Worm (Caenorhabditis elegans) whole organism, mixed stage, embryonic: ENCODE results near the gene pgm-1.

Source experiments
- bed-3 ChIP-seq: fragments of 200-800 bp; sonication (Bioruptor generic); optimal IDR thresholded peaks from 3 replicates; lab custom pipeline; 2018; ENCODE audit warnings: mild to moderate bottlenecking, missing genetic modification characterization, moderate library complexity, missing compliant biosample characterization
- blmp-1 ChIP-seq: fragments of 150-350 bp; optimal IDR thresholded peaks from 2 replicates; lab custom pipeline; 2014; ENCODE audit warnings: missing biosample characterization, missing genetic modification characterization
- ceh-39 ChIP-seq: fragments of 150-350 bp; optimal IDR thresholded peaks from 2 replicates; lab custom pipeline; 2014; ENCODE audit warnings: missing biosample characterization, missing genetic modification characterization
- ceh-43 ChIP-seq: fragments of 200-800 bp; sonication (Bioruptor generic); optimal IDR thresholded peaks from 2 replicates; lab custom pipeline; 2018; ENCODE audit warnings: mild to moderate bottlenecking, missing genetic modification characterization, moderate library complexity, missing compliant biosample characterization
- ceh-83 ChIP-seq: fragments of 200-800 bp; sonication (Bioruptor generic); optimal IDR thresholded peaks from 2 replicates; lab custom pipeline; 2018; ENCODE audit warnings: mild to moderate bottlenecking, missing genetic modification characterization, missing compliant biosample characterization
- ces-1 ChIP-seq: fragments of 150-350 bp; optimal IDR thresholded peaks from 2 replicates; lab custom pipeline; 2014; ENCODE audit warnings: missing biosample characterization, missing genetic modification reagents, missing genetic modification characterization
- cnd-1 ChIP-seq: fragments of 200-800 bp; sonication (Bioruptor generic); optimal IDR thresholded peaks from 2 replicates; lab custom pipeline; 2018; ENCODE audit warnings: mild to moderate bottlenecking, missing genetic modification characterization, missing compliant biosample characterization
- drap-1 ChIP-seq: fragments of 200-800 bp; sonication (Bioruptor generic); optimal IDR thresholded peaks from 3 replicates; lab custom pipeline; 2018; ENCODE audit warnings: mild to moderate bottlenecking, missing genetic modification characterization, missing compliant biosample characterization
- elt-1 ChIP-seq: sonication (generic microtip); optimal IDR thresholded peaks from 2 replicates; lab custom pipeline; 2017; ENCODE audit warnings: missing genetic modification characterization, mild to moderate bottlenecking, missing compliant biosample characterization, antibody characterized with exemption, moderate library complexity, borderline replicate concordance; ENCODE audit not compliant: insufficient read depth
- elt-3 ChIP-seq: fragments of 150-350 bp; optimal IDR thresholded peaks from 2 replicates; lab custom pipeline; 2014; ENCODE audit warnings: missing biosample characterization, missing genetic modification characterization
- flh-1 ChIP-seq: fragments of 200-800 bp; sonication (Bioruptor generic); optimal IDR thresholded peaks from 2 replicates; lab custom pipeline; 2018; ENCODE audit warnings: mild to moderate bottlenecking, missing genetic modification characterization, moderate library complexity, missing compliant biosample characterization
- ham-2 ChIP-seq: fragments of 200-800 bp; sonication (Bioruptor generic); optimal IDR thresholded peaks from 2 replicates; lab custom pipeline; 2018; ENCODE audit warnings: mild to moderate bottlenecking, missing genetic modification characterization, missing compliant biosample characterization
- hlh-1 ChIP-seq: fragments of 150-350 bp; optimal IDR thresholded peaks from 2 replicates; lab custom pipeline; 2014; ENCODE audit warnings: missing biosample characterization, missing genetic modification reagents, missing genetic modification characterization
- lin-13 ChIP-seq: fragments of 150-350 bp; optimal IDR thresholded peaks from 2 replicates; lab custom pipeline; 2014; ENCODE audit warnings: missing biosample characterization, missing genetic modification characterization
- lin-32 ChIP-seq: fragments of 200-800 bp; sonication (Bioruptor generic); optimal IDR thresholded peaks from 2 replicates; lab custom pipeline; 2018; ENCODE audit warnings: mild to moderate bottlenecking, missing genetic modification characterization, missing compliant biosample characterization
- lsy-2 ChIP-seq: fragments of 150-350 bp; optimal IDR thresholded peaks from 2 replicates; lab custom pipeline; 2014; ENCODE audit warnings: missing biosample characterization, missing genetic modification characterization
- mab-5 ChIP-seq: fragments of 150-350 bp; optimal IDR thresholded peaks from 2 replicates; lab custom pipeline; 2014; ENCODE audit warnings: missing biosample characterization, missing genetic modification characterization
- mep-1 ChIP-seq: fragments of 150-350 bp; optimal IDR thresholded peaks from 2 replicates; lab custom pipeline; 2017; ENCODE audit warnings: missing biosample characterization, missing genetic modification reagents, missing genetic modification characterization, inconsistent platforms
- mls-2 ChIP-seq: sonication (generic microtip); optimal IDR thresholded peaks from 2 replicates; lab custom pipeline; 2016; ENCODE audit warnings: mild to moderate bottlenecking, missing genetic modification characterization, moderate library complexity, missing compliant biosample characterization
- nhr-12 ChIP-seq: fragments of 150-350 bp; optimal IDR thresholded peaks from 2 replicates; lab custom pipeline; 2014; ENCODE audit warnings: missing biosample characterization, missing genetic modification characterization
- nhr-2 ChIP-seq: fragments of 150-350 bp; optimal IDR thresholded peaks from 2 replicates; lab custom pipeline; 2014; ENCODE audit warnings: missing biosample characterization, missing genetic modification characterization
- nhr-237 ChIP-seq: fragments of 150-350 bp; optimal IDR thresholded peaks from 2 replicates; lab custom pipeline; 2014; ENCODE audit warnings: missing biosample characterization, missing genetic modification characterization
- nhr-28 ChIP-seq: fragments of 150-350 bp; optimal IDR thresholded peaks from 2 replicates; lab custom pipeline; 2014; ENCODE audit warnings: missing biosample characterization, missing genetic modification characterization
- nhr-76 ChIP-seq: sonication (generic microtip); optimal IDR thresholded peaks from 2 replicates; lab custom pipeline; 2017; ENCODE audit warnings: missing biosample characterization, missing genetic modification characterization
- pha-4 ChIP-seq: fragments of 150-350 bp; optimal IDR thresholded peaks from 2 replicates; lab custom pipeline; 2018; ENCODE audit warnings: missing biosample characterization, missing genetic modification reagents, missing genetic modification characterization
- sem-2 ChIP-seq: fragments of 200-800 bp; sonication (Bioruptor generic); optimal IDR thresholded peaks from 2 replicates; lab custom pipeline; 2018; ENCODE audit warnings: mild to moderate bottlenecking, missing genetic modification characterization, missing compliant biosample characterization
- snpc-4 ChIP-seq: fragments of 150-350 bp; optimal IDR thresholded peaks from 2 replicates; lab custom pipeline; 2014; ENCODE audit warnings: missing biosample characterization, missing genetic modification characterization
- sptf-1 ChIP-seq: sonication (generic microtip); optimal IDR thresholded peaks from 2 replicates; lab custom pipeline; 2017; ENCODE audit warnings: mild to moderate bottlenecking, missing genetic modification characterization, moderate library complexity, missing compliant biosample characterization
- tbx-8 ChIP-seq: fragments of 200-800 bp; sonication (Bioruptor generic); optimal IDR thresholded peaks from 2 replicates; lab custom pipeline; 2018; ENCODE audit warnings: mild to moderate bottlenecking, missing genetic modification characterization, moderate library complexity, missing compliant biosample characterization
- unc-120 ChIP-seq: sonication (generic microtip); optimal IDR thresholded peaks from 2 replicates; lab custom pipeline; 2017; ENCODE audit warnings: missing genetic modification characterization, missing compliant biosample characterization; ENCODE audit not compliant: poor library complexity, severe bottlenecking
- unc-39 ChIP-seq: fragments of 150-350 bp; optimal IDR thresholded peaks from 2 replicates; lab custom pipeline; 2014; ENCODE audit warnings: missing biosample characterization, missing genetic modification characterization
- zip-8 ChIP-seq: fragments of 150-350 bp; optimal IDR thresholded peaks from 2 replicates; lab custom pipeline; 2014; ENCODE audit warnings: missing biosample characterization, missing genetic modification characterization
- ztf-11 ChIP-seq: fragments of 150-350 bp; optimal IDR thresholded peaks from 2 replicates; lab custom pipeline; 2014; ENCODE audit warnings: missing biosample characterization, missing genetic modification characterization

pgm-1 gene

ce11 chrII:4866045-4866444 is 23.2 kb upstream of the pgm-1 start:
- TF ChIP-seq ceh-83 (no peak), pha-4 (tag; lab: Kevin White, UChicago) (no peak)

ce11 chrII:4867476-4867875 is 21.8 kb upstream of the pgm-1 start, which contains the start of gene col-17:
col-17 (minus strand) TSS chrII:4867576.
- TF ChIP-seq unc-120 (tag; lab: Kevin White, UChicago) (no peak), ces-1 (GFP tag; lab: Kevin White, UChicago) (no peak), blmp-1 (tag; lab: Kevin White, UChicago) (no peak), flh-1 (no peak), bed-3 (no peak), zip-8 (no peak), mls-2 (no peak), ztf-11 (tag; lab: Kevin White, UChicago) (no peak), nhr-12 (no peak), mab-5 (tag; lab: Kevin White, UChicago) (no peak)

- TF ChIP-seq lin-13 (tag; lab: Kevin White, UChicago) (no peak), unc-120 (tag; lab: Kevin White, UChicago) (no peak), ceh-83 (no peak), lin-32 (GFP tag; lab: Kevin White, UChicago) (no peak), tbx-8 (GFP tag; lab: Kevin White, UChicago) (no peak), hlh-1 (tag; lab: Kevin White, UChicago) (no peak), elt-1 (no peak), pha-4 (tag; lab: Kevin White, UChicago) (no peak), lsy-2 (tag; lab: Kevin White, UChicago) (no peak), ceh-39 (tag; lab: Kevin White, UChicago) (no peak), nhr-28 (no peak), drap-1 (GFP tag; lab: Kevin White, UChicago) (no peak), nhr-237 (tag; lab: Kevin White, UChicago) (no peak), nhr-12 (no peak), nhr-76 (no peak), nhr-2 (tag; lab: Kevin White, UChicago) (no peak), mep-1 (no peak), sptf-1 (tag; lab: Kevin White, UChicago) (no peak)
These were observed 19.4 kb upstream of the pgm-1 start for ce11 chrII:4869793-4870343.

ce11 chrII:4870691-4871090 is 18.5 kb upstream of the pgm-1 start, which contains the start of gene col-20:
col-20 (minus strand) TSS chrII:4870791.
- TF ChIP-seq pha-4 (tag; lab: Kevin White, UChicago) (no peak), bed-3 (no peak), nhr-76 (no peak), flh-1 (no peak), elt-3 (tag; lab: Kevin White, UChicago) (no peak), sem-2 (GFP tag; lab: Kevin White, UChicago) (no peak), mep-1 (no peak), unc-120 (tag; lab: Kevin White, UChicago) (no peak), drap-1 (GFP tag; lab: Kevin White, UChicago) (no peak), lin-13 (tag; lab: Kevin White, UChicago) (no peak), snpc-4 (tag; lab: Kevin White, UChicago) (no peak), mls-2 (no peak), sptf-1 (tag; lab: Kevin White, UChicago) (no peak), mab-5 (tag; lab: Kevin White, UChicago) (no peak), elt-1 (no peak), ceh-43 (GFP tag; lab: Kevin White, UChicago) (no peak)

- no peak for TF ChIP-seq lsy-2 (tag; lab: Kevin White, UChicago)
- TF ChIP-seq lin-32 (GFP tag; lab: Kevin White, UChicago) = no peak
These were observed 17.4 kb upstream of the pgm-1 start for ce11 chrII:4871834-4872233.

- TF ChIP-seq drap-1 (GFP tag; lab: Kevin White, UChicago) = no peak
- TF ChIP-seq snpc-4 (tag; lab: Kevin White, UChicago) = no peak
- no peak for TF ChIP-seq cnd-1 (tag; lab: Kevin White, UChicago)
- TF ChIP-seq lin-32 (GFP tag; lab: Kevin White, UChicago) = no peak
- TF ChIP-seq nhr-12 = no peak
- no peak for TF ChIP-seq ham-2 (GFP tag; lab: Kevin White, UChicago)
- TF ChIP-seq unc-39 = no peak
- no peak for TF ChIP-seq elt-3 (tag; lab: Kevin White, UChicago)
- TF ChIP-seq lin-13 (tag; lab: Kevin White, UChicago) = no peak
- TF ChIP-seq, all 35 proteins: peak for 0
These were observed 16.2 kb upstream of the pgm-1 start, which contains the start of gene col-73 for ce11 chrII:4873029-4873428. col-73 (minus strand) TSS chrII:4873129.
